Worm (Caenorhabditis elegans): ENCODE results near the gene pigq-1.

Gene pigq-1

ce11 chrIV:11146962-11147470 is at the start of gene pigq-1:
Gene pigq-1, minus strand, starts transcription at chrIV:11147247.
- TF ChIP-seq F49E8.2 (tag; optimal IDR thresholded peaks at IDR 0.05; ENCODE audit: borderline replicate concordance) (peak; percentile 40), mdl-1 (tag; optimal IDR thresholded peaks at IDR 0.05) (no peak), nhr-42 (GFP tag; IDR thresholded peaks at IDR 0.05) (no peak), mxl-3 (GFP tag; optimal IDR thresholded peaks at IDR 0.05) (no peak), spr-1 (tag; optimal IDR thresholded peaks at IDR 0.05) (peak; percentile 43), zfp-3 (GFP tag; conservative IDR thresholded peaks at IDR 0.05) (peak; percentile 61; the same call in 1 of the 2 replicates), gei-8 (GFP tag; optimal IDR thresholded peaks at IDR 0.05) (peak; percentile 31), pha-4 (GFP tag; IDR thresholded peaks at IDR 0.05) (peak; percentile 59; the same call in 1 of the 2 replicates), pha-4 (tag; optimal IDR thresholded peaks at IDR 0.05) (no peak), attf-4 (tag; optimal IDR thresholded peaks at IDR 0.05) (no peak), mes-2 (tag; optimal IDR thresholded peaks at IDR 0.05; ENCODE audit: poor library complexity, severe bottlenecking) (peak; percentile 16), dve-1 (tag; optimal IDR thresholded peaks at IDR 0.05; ENCODE audit: insufficient read depth) (peak; percentile 20), F37D6.2 (tag; optimal IDR thresholded peaks at IDR 0.05) (no peak), snpc-1.2 (GFP tag; IDR thresholded peaks at IDR 0.05) (peak; percentile 65; the same call in 1 of the 2 replicates), madf-5 (GFP tag; IDR thresholded peaks at IDR 0.05) (0 out of 4 replicates have a peak, but pooled peaks of 1 of the 2 experiments have one; percentile 24), zfp-2 (tag; optimal IDR thresholded peaks at IDR 0.05) (peak; percentile 25), dmd-9 (GFP tag; IDR thresholded peaks at IDR 0.05) (no peak), lsy-2 (tag; optimal IDR thresholded peaks at IDR 0.05) (peak in 1 of 2 experiments; percentile 71), ZK546.5 (tag; optimal IDR thresholded peaks at IDR 0.05) (no peak), nhr-237 (tag; optimal IDR thresholded peaks at IDR 0.05) (peak; percentile 16), Y48G9A.11 (GFP tag; IDR thresholded peaks at IDR 0.05) (peak; percentile 36; the same call in 1 of the 2 replicates), lin-29 (GFP tag; IDR thresholded peaks at IDR 0.05) (no peak), nhr-111 (GFP tag; optimal IDR thresholded peaks at IDR 0.05) (no peak), nhr-48 (tag; optimal IDR thresholded peaks at IDR 0.05) (peak; percentile 40), unc-62 (GFP tag; optimal IDR thresholded peaks at IDR 0.05 in 1 of 2) (no peak), unc-62 (tag; optimal IDR thresholded peaks at IDR 0.05) (no peak), nhr-77 (tag; optimal IDR thresholded peaks at IDR 0.05) (no peak), dmd-6 (GFP tag; IDR thresholded peaks at IDR 0.05) (no peak), unc-39 (tag; optimal IDR thresholded peaks at IDR 0.05) (no peak), Y75B8A.6 (GFP tag; IDR thresholded peaks at IDR 0.05) (no peak), dpl-1 (GFP tag; optimal IDR thresholded peaks at IDR 0.05) (peak; percentile 21), lin-38 (GFP tag; IDR thresholded peaks at IDR 0.05) (peak; percentile 65), skn-1 (tag; optimal IDR thresholded peaks at IDR 0.05) (no peak), lin-1 (GFP tag; IDR thresholded peaks at IDR 0.05) (no peak), lin-15B (tag; optimal IDR thresholded peaks at IDR 0.05) (no peak), egl-27 (tag; optimal IDR thresholded peaks at IDR 0.05) (no peak), nhr-102 (tag; optimal IDR thresholded peaks at IDR 0.05) (peak; percentile 77), daf-12 (tag; optimal IDR thresholded peaks at IDR 0.05) (no peak), F26F4.8 (GFP tag; conservative IDR thresholded peaks at IDR 0.05) (0 out of 2 replicates have a peak, but pooled peaks have one; percentile 18), zag-1 (tag; optimal IDR thresholded peaks at IDR 0.05) (peak; percentile 55), set-16 (GFP tag; IDR thresholded peaks at IDR 0.05) (no peak), daf-8 (GFP tag; IDR thresholded peaks at IDR 0.05) (no peak), daf-16 (GFP tag; optimal IDR thresholded peaks at IDR 0.05) (peak in 1 of 2 experiments; percentile 40), daf-16 (tag; optimal IDR thresholded peaks at IDR 0.05) (peak; percentile 49), spr-3 (GFP tag; optimal IDR thresholded peaks at IDR 0.05) (peak; percentile 49), zip-2 (tag; optimal IDR thresholded peaks at IDR 0.05) (peak; percentile 6), mxl-2 (GFP tag; conservative IDR thresholded peaks at IDR 0.05) (no peak), aha-1 (tag) (no peak), T20F7.1 (GFP tag; optimal IDR thresholded peaks at IDR 0.05) (peak; percentile 53), vab-7 (GFP tag; IDR thresholded peaks at IDR 0.05) (no peak), hlh-11 (tag; optimal IDR thresholded peaks at IDR 0.05) (no peak), ama-1 (optimal IDR thresholded peaks at IDR 0.05) (peak; percentile 89)
